Worm (Caenorhabditis elegans) whole organism, young adult: ENCODE results near the gene F19C6.2.

ENCODE experiments used
- B0336.3 ChIP-seq: fragments of 200-800 bp; sonication (Bioruptor generic); IDR thresholded peaks from 2 replicates; pipeline ENCODE4 v1.3.6; 2022; ENCODE audit warnings: missing genetic modification characterization, missing compliant biosample characterization
- C06A6.2 ChIP-seq: fragments of 200-800 bp; sonication (Bioruptor generic); conservative IDR thresholded peaks from 2 replicates; pipeline ENCODE4 v1.3.6; 2022; ENCODE audit warnings: missing genetic modification characterization, missing compliant biosample characterization
- F10E7.11 ChIP-seq: sonication (generic microtip); optimal IDR thresholded peaks from 2 replicates; lab custom pipeline; 2017; ENCODE audit warnings: mild to moderate bottlenecking, missing genetic modification characterization, moderate library complexity, missing compliant biosample characterization
- F49E8.2 ChIP-seq: sonication (generic microtip); optimal IDR thresholded peaks from 3 replicates; lab custom pipeline; 2017; ENCODE audit warnings: missing genetic modification characterization, mild to moderate bottlenecking, missing compliant biosample characterization, antibody characterized with exemption, moderate library complexity; ENCODE audit not compliant: insufficient read depth
- F52B5.7 ChIP-seq: sonication (generic microtip); optimal IDR thresholded peaks from 2 replicates; lab custom pipeline; 2016; ENCODE audit warnings: mild to moderate bottlenecking, missing genetic modification characterization, missing compliant biosample characterization
- F55B11.4 ChIP-seq: sonication (generic microtip); optimal IDR thresholded peaks from 2 replicates; lab custom pipeline; 2016; ENCODE audit warnings: missing compliant biosample characterization, missing genetic modification characterization, borderline replicate concordance; ENCODE audit not compliant: insufficient read depth
- K11D2.4 ChIP-seq: fragments of 200-800 bp; sonication (Bioruptor generic); IDR thresholded peaks from 2 replicates; pipeline ENCODE4 v1.3.6; 2022; ENCODE audit warnings: missing genetic modification reagents, missing genetic modification characterization, missing compliant biosample characterization
- K12H6.12 ChIP-seq: fragments of 200-800 bp; sonication (Bioruptor generic); optimal IDR thresholded peaks from 2 replicates; lab custom pipeline; 2018; ENCODE audit warnings: mild to moderate bottlenecking, missing genetic modification characterization, missing compliant biosample characterization
- T26A5.8 ChIP-seq: sonication (generic microtip); optimal IDR thresholded peaks from 2 replicates; lab custom pipeline; 2016; ENCODE audit warnings: missing genetic modification characterization, missing compliant biosample characterization
- Y53F4B.3 ChIP-seq: fragments of 200-800 bp; sonication (Bioruptor generic); IDR thresholded peaks from 2 replicates; pipeline ENCODE4 v1.3.6; 2022; ENCODE audit warnings: missing genetic modification reagents, missing genetic modification characterization, missing compliant biosample characterization
- Y53G8AR.9 ChIP-seq: fragments of 200-800 bp; sonication (Bioruptor generic); conservative IDR thresholded peaks from 2 replicates; pipeline ENCODE4 v1.3.6; 2022; ENCODE audit warnings: missing genetic modification reagents, missing genetic modification characterization, missing compliant biosample characterization
- Y56A3A.18 ChIP-seq: fragments of 200-800 bp; sonication (Bioruptor generic); IDR thresholded peaks from 2 replicates; pipeline ENCODE4 v1.3.6; 2022; ENCODE audit warnings: missing genetic modification reagents, missing genetic modification characterization, missing compliant biosample characterization
- Y95B8A.8 ChIP-seq: fragments of 200-800 bp; sonication (Bioruptor generic); IDR thresholded peaks from 2 replicates; pipeline ENCODE4 v1.3.6; 2022; ENCODE audit warnings: missing genetic modification reagents, missing genetic modification characterization, missing compliant biosample characterization
- ZK185.1 ChIP-seq: sonication (generic microtip); optimal IDR thresholded peaks from 2 replicates; lab custom pipeline; 2016; ENCODE audit warnings: mild to moderate bottlenecking, missing genetic modification characterization, missing compliant biosample characterization; ENCODE audit not compliant: poor library complexity, severe bottlenecking
- akir-1 ChIP-seq: fragments of 200-800 bp; sonication (Bioruptor generic); optimal IDR thresholded peaks from 2 replicates; lab custom pipeline; 2018; ENCODE audit warnings: mild to moderate bottlenecking, missing genetic modification characterization, moderate library complexity, missing compliant biosample characterization
- aptf-2 ChIP-seq: fragments of 200-800 bp; sonication (Bioruptor generic); conservative IDR thresholded peaks from 2 replicates; pipeline ENCODE4 v1.3.6; 2022; ENCODE audit warnings: missing genetic modification reagents, missing genetic modification characterization, missing compliant biosample characterization
- atf-7 ChIP-seq: sonication (generic microtip); optimal IDR thresholded peaks from 2 replicates; lab custom pipeline; 2017; ENCODE audit warnings: mild to moderate bottlenecking, missing genetic modification characterization, missing compliant biosample characterization
- ccch-3 ChIP-seq: fragments of 200-800 bp; sonication (Bioruptor generic); optimal IDR thresholded peaks from 2 replicates; lab custom pipeline; 2018; ENCODE audit warnings: mild to moderate bottlenecking, missing genetic modification characterization, missing compliant biosample characterization
- cebp-2 ChIP-seq: fragments of 200-800 bp; sonication (Bioruptor generic); IDR thresholded peaks from 2 replicates; pipeline ENCODE4 v1.3.6; 2022; ENCODE audit warnings: missing genetic modification characterization, missing compliant biosample characterization
- ceh-27 ChIP-seq: fragments of 200-800 bp; sonication (Bioruptor generic); optimal IDR thresholded peaks from 2 replicates; lab custom pipeline; 2018; ENCODE audit warnings: mild to moderate bottlenecking, missing genetic modification characterization, moderate library complexity, missing compliant biosample characterization
- ceh-40 ChIP-seq: fragments of 200-800 bp; sonication (Bioruptor generic); IDR thresholded peaks from 2 replicates; pipeline ENCODE4 v1.3.6; 2022; ENCODE audit warnings: missing genetic modification characterization, missing compliant biosample characterization
- die-1 ChIP-seq: sonication (generic microtip); optimal IDR thresholded peaks from 2 replicates; lab custom pipeline; 2016; ENCODE audit warnings: missing genotype, mild to moderate bottlenecking, missing genetic modification characterization, missing compliant biosample characterization
- dpl-1 ChIP-seq: fragments of 150-350 bp; optimal IDR thresholded peaks from 2 replicates; lab custom pipeline; 2014; ENCODE audit warnings: missing biosample characterization, missing genetic modification reagents, missing genetic modification characterization
- efl-1 ChIP-seq: fragments of 150-350 bp; optimal IDR thresholded peaks from 2 replicates; lab custom pipeline; 2014; ENCODE audit warnings: missing biosample characterization, missing genetic modification reagents, missing genetic modification characterization
- egl-44 ChIP-seq: fragments of 200-800 bp; sonication (Bioruptor generic); IDR thresholded peaks from 2 replicates; pipeline ENCODE4 v1.3.6; 2022; ENCODE audit warnings: missing genetic modification reagents, missing genetic modification characterization, missing compliant biosample characterization
- egrh-3 ChIP-seq: fragments of 200-800 bp; sonication (Bioruptor generic); IDR thresholded peaks from 2 replicates; pipeline ENCODE4 v1.3.6; 2022; ENCODE audit warnings: missing genetic modification reagents, missing genetic modification characterization, missing compliant biosample characterization
- ets-4 ChIP-seq: fragments of 200-800 bp; sonication (Bioruptor generic); optimal IDR thresholded peaks from 2 replicates; lab custom pipeline; 2018; ENCODE audit warnings: mild to moderate bottlenecking, missing genetic modification characterization, missing compliant biosample characterization
- him-1 ChIP-seq: sonication (generic microtip); optimal IDR thresholded peaks from 2 replicates; lab custom pipeline; 2016; ENCODE audit warnings: missing genotype, missing genetic modification reagents, missing genetic modification characterization, missing compliant biosample characterization
- hlh-26 ChIP-seq: fragments of 200-800 bp; sonication (Bioruptor generic); conservative IDR thresholded peaks from 2 replicates; pipeline ENCODE4 v1.3.6; 2022; ENCODE audit warnings: missing genetic modification reagents, missing genetic modification characterization, missing compliant biosample characterization
- lin-26 ChIP-seq: fragments of 200-800 bp; sonication (Bioruptor generic); IDR thresholded peaks from 2 replicates; pipeline ENCODE4 v1.3.6; 2022; ENCODE audit warnings: missing genetic modification reagents, missing genetic modification characterization, missing compliant biosample characterization
- nfyb-1 ChIP-seq: fragments of 200-800 bp; sonication (Bioruptor generic); IDR thresholded peaks from 2 replicates; pipeline ENCODE4 v1.3.6; 2022; ENCODE audit warnings: missing genetic modification reagents, missing genetic modification characterization, missing compliant biosample characterization
- nhr-120 ChIP-seq: fragments of 200-800 bp; sonication (Bioruptor generic); IDR thresholded peaks from 2 replicates; pipeline ENCODE4 v1.3.6; 2022; ENCODE audit warnings: missing genetic modification characterization, missing compliant biosample characterization
- nhr-27 ChIP-seq: fragments of 200-800 bp; sonication (Bioruptor generic); optimal IDR thresholded peaks from 2 replicates; lab custom pipeline; 2018; ENCODE audit warnings: mild to moderate bottlenecking, missing genetic modification characterization, moderate library complexity, missing compliant biosample characterization
- nhr-80 ChIP-seq: sonication (generic microtip); optimal IDR thresholded peaks from 2 replicates; lab custom pipeline; 2016; ENCODE audit warnings: missing genetic modification characterization, missing compliant biosample characterization
- pbrm-1 ChIP-seq: fragments of 200-800 bp; sonication (Bioruptor generic); IDR thresholded peaks from 2 replicates; pipeline ENCODE4 v1.3.6; 2022; ENCODE audit warnings: missing genetic modification reagents, missing genetic modification characterization, missing compliant biosample characterization
- snpc-1.3 ChIP-seq: sonication (generic microtip); optimal IDR thresholded peaks from 2 replicates; lab custom pipeline; 2017; ENCODE audit warnings: missing genetic modification characterization, mild to moderate bottlenecking, missing compliant biosample characterization, antibody characterized with exemption, moderate library complexity, missing genotype, missing genetic modification reagents; ENCODE audit not compliant: insufficient read depth
- snpc-3.4 ChIP-seq: sonication (generic microtip); optimal IDR thresholded peaks from 2 replicates; lab custom pipeline; 2017; ENCODE audit warnings: missing genetic modification characterization, mild to moderate bottlenecking, missing compliant biosample characterization, antibody characterized with exemption, moderate library complexity, missing genotype, missing genetic modification reagents
- tbp1 ChIP-seq: fragments of 200-800 bp; sonication (Bioruptor generic); optimal IDR thresholded peaks from 2 replicates; lab custom pipeline; 2018; ENCODE audit warnings: mild to moderate bottlenecking, missing genetic modification characterization, missing compliant biosample characterization
- tlf-1 ChIP-seq: fragments of 200-800 bp; sonication (Bioruptor generic); optimal IDR thresholded peaks from 2 replicates; lab custom pipeline; 2018; ENCODE audit warnings: mild to moderate bottlenecking, missing genetic modification characterization, missing compliant biosample characterization
- unc-130 ChIP-seq: sonication (generic microtip); optimal IDR thresholded peaks from 2 replicates; lab custom pipeline; 2016; ENCODE audit warnings: missing genetic modification reagents, missing genetic modification characterization, missing compliant biosample characterization
- ztf-18 ChIP-seq: sonication (generic microtip); optimal IDR thresholded peaks from 2 replicates; lab custom pipeline; 2016; ENCODE audit warnings: missing genotype, mild to moderate bottlenecking, missing genetic modification characterization, missing compliant biosample characterization

F19C6.2 gene

ce11 chrX:9958561-9958960 lies 42.2 kb upstream of the F19C6.2 start, which contains the start of gene ZC506.1 (continued):
- no peak for TF ChIP-seq F55B11.4 (tag; lab: Kevin White, UChicago)
- TF ChIP-seq aptf-2 (GFP tag; lab: Robert Waterston, UW), result 0 out of 2 replicates have a peak, but pooled peaks have one; percentile 15
- no peak for TF ChIP-seq cebp-2 (GFP tag; lab: Robert Waterston, UW)
- TF ChIP-seq akir-1 (GFP tag; lab: Kevin White, UChicago), result no peak
- TF ChIP-seq F49E8.2, result no peak
- peak; percentile 82 for TF ChIP-seq K11D2.4 (GFP tag; lab: Robert Waterston, UW)
- no peak for TF ChIP-seq nhr-27 (tag; lab: Kevin White, UChicago)
- TF ChIP-seq ceh-40 (GFP tag; lab: Robert Waterston, UW), result no peak
- TF ChIP-seq nhr-120 (GFP tag; lab: Robert Waterston, UW), result no peak
- peak; percentile 71 for TF ChIP-seq C06A6.2 (GFP tag; lab: Robert Waterston, UW)
- no peak for TF ChIP-seq hlh-26 (GFP tag; lab: Robert Waterston, UW)
- TF ChIP-seq ZK185.1 (tag; lab: Kevin White, UChicago), result peak; percentile 66
- TF ChIP-seq ets-4 (GFP tag; lab: Kevin White, UChicago), result peak; percentile 66
- TF ChIP-seq die-1, result no peak
- TF ChIP-seq, all 124 proteins: peak for 52

- TF ChIP-seq lin-26 (GFP tag; lab: Robert Waterston, UW), result no peak
- no peak for TF ChIP-seq egl-44 (GFP tag; lab: Robert Waterston, UW)
- TF ChIP-seq hlh-26 (GFP tag; lab: Robert Waterston, UW), result no peak
- no peak for TF ChIP-seq atf-7 (tag; lab: Kevin White, UChicago)
- TF ChIP-seq nfyb-1, result no peak
- no peak for TF ChIP-seq efl-1 (GFP tag; lab: Kevin White, UChicago)
- no peak for TF ChIP-seq him-1 (tag; lab: Kevin White, UChicago)
- no peak for TF ChIP-seq K12H6.12 (tag; lab: Kevin White, UChicago)
- no peak for TF ChIP-seq F10E7.11 (tag; lab: Kevin White, UChicago)
- no peak for TF ChIP-seq Y53F4B.3 (GFP tag; lab: Robert Waterston, UW)
- no peak for TF ChIP-seq T26A5.8 (tag; lab: Kevin White, UChicago)
- no peak for TF ChIP-seq egrh-3
- TF ChIP-seq ceh-27, result no peak
- no peak for TF ChIP-seq snpc-1.3 (tag; lab: Kevin White, UChicago)
- TF ChIP-seq F52B5.7 (tag; lab: Kevin White, UChicago), result no peak
- TF ChIP-seq unc-130 (GFP tag; lab: Kevin White, UChicago), result no peak
These were observed 38.2 kb upstream of the F19C6.2 start for ce11 chrX:9962535-9962934.

ce11 chrX:9965275-9965674 lies 35.5 kb upstream of the F19C6.2 start, which contains the start of gene pssy-1:
TSS of gene pssy-1 (plus strand) at chrX:9965592.
- TF ChIP-seq snpc-3.4 (tag; lab: Kevin White, UChicago) (no peak), B0336.3 (GFP tag; lab: Robert Waterston, UW) (no peak), pbrm-1 (no peak), ztf-18 (tag; lab: Kevin White, UChicago) (no peak), Y53G8AR.9 (GFP tag; lab: Robert Waterston, UW) (no peak), dpl-1 (GFP tag; lab: Kevin White, UChicago) (no peak), atf-7 (tag; lab: Kevin White, UChicago) (no peak), Y95B8A.8 (GFP tag; lab: Robert Waterston, UW) (no peak), tlf-1 (no peak), nhr-80 (no peak), tbp1 (GFP tag; lab: Kevin White, UChicago) (no peak), egrh-3 (no peak), ccch-3 (GFP tag; lab: Kevin White, UChicago) (no peak), Y56A3A.18 (GFP tag; lab: Robert Waterston, UW) (no peak)
